Worm (Caenorhabditis elegans) whole organism, early embryonic: ENCODE measurements around the gene srj-57.

Experiments
- B0310.2 ChIP-seq: sonication (generic microtip); optimal IDR thresholded peaks from 2 replicates; lab custom pipeline; 2016; ENCODE audit warnings: mild to moderate bottlenecking, missing genetic modification characterization, missing compliant biosample characterization
- F13C5.2 ChIP-seq: sonication (generic microtip); optimal IDR thresholded peaks from 2 replicates; lab custom pipeline; 2017; ENCODE audit warnings: mild to moderate bottlenecking, missing genetic modification characterization, inconsistent platforms, missing compliant biosample characterization
- aly-1 ChIP-seq: sonication (generic microtip); optimal IDR thresholded peaks from 2 replicates; lab custom pipeline; 2016; ENCODE audit warnings: missing genetic modification characterization, missing compliant biosample characterization
- ama-1 ChIP-seq: fragments of 150-350 bp; optimal IDR thresholded peaks from 2 replicates; lab custom pipeline; 2014
- ceh-13 ChIP-seq: fragments of 200-800 bp; sonication (Bioruptor generic); optimal IDR thresholded peaks from 2 replicates; lab custom pipeline; 2018; ENCODE audit warnings: mild to moderate bottlenecking, missing genetic modification characterization, missing compliant biosample characterization
- ceh-36 ChIP-seq: sonication (generic microtip); optimal IDR thresholded peaks from 2 replicates; lab custom pipeline; 2016; ENCODE audit warnings: missing genetic modification characterization, inconsistent platforms, missing compliant biosample characterization
- ets-7 ChIP-seq: sonication (generic microtip); optimal IDR thresholded peaks from 2 replicates; lab custom pipeline; 2016; ENCODE audit warnings: missing genotype, missing genetic modification characterization, missing compliant biosample characterization
- flt-1 ChIP-seq: fragments of 200-800 bp; sonication (Bioruptor generic); IDR thresholded peaks from 2 replicates; pipeline ENCODE4 v1.3.6; 2022; ENCODE audit warnings: missing genetic modification characterization, missing compliant biosample characterization
- hmbx-1 ChIP-seq: sonication (generic microtip); optimal IDR thresholded peaks from 2 replicates; lab custom pipeline; 2016; ENCODE audit warnings: mild to moderate bottlenecking, missing genetic modification characterization, missing compliant biosample characterization
- hmg-4 ChIP-seq: fragments of 200-800 bp; sonication (Bioruptor generic); optimal IDR thresholded peaks from 2 replicates; lab custom pipeline; 2018; ENCODE audit warnings: mild to moderate bottlenecking, missing genetic modification characterization, missing compliant biosample characterization
- hnd-1 ChIP-seq: sonication (generic microtip); optimal IDR thresholded peaks from 2 replicates; lab custom pipeline; 2016; ENCODE audit warnings: missing genetic modification characterization, missing compliant biosample characterization
- pes-1 ChIP-seq: fragments of 200-800 bp; sonication (Bioruptor generic); IDR thresholded peaks from 2 replicates; pipeline ENCODE4 v1.3.6; 2022; ENCODE audit warnings: missing genetic modification reagents, missing genetic modification characterization, missing compliant biosample characterization
- scrt-1 ChIP-seq: fragments of 200-800 bp; sonication (Bioruptor generic); IDR thresholded peaks from 2 replicates; pipeline ENCODE4 v1.3.6; 2022; ENCODE audit warnings: missing genetic modification characterization, missing compliant biosample characterization
- sea-1 ChIP-seq: fragments of 200-800 bp; sonication (Bioruptor generic); conservative IDR thresholded peaks from 2 replicates; pipeline ENCODE4 v1.3.6; 2022; ENCODE audit warnings: missing genetic modification characterization, missing compliant biosample characterization
- tbx-11 ChIP-seq: fragments of 200-800 bp; sonication (Bioruptor generic); IDR thresholded peaks from 2 replicates; pipeline ENCODE4 v1.3.6; 2022; ENCODE audit warnings: missing genetic modification characterization, missing compliant biosample characterization
- tbx-37 ChIP-seq: fragments of 200-800 bp; sonication (Bioruptor generic); conservative IDR thresholded peaks from 2 replicates; pipeline ENCODE4 v1.3.6; 2022; ENCODE audit warnings: missing genetic modification reagents, missing genetic modification characterization, missing compliant biosample characterization
- tra-4 ChIP-seq: sonication (generic microtip); optimal IDR thresholded peaks from 2 replicates; lab custom pipeline; 2017; ENCODE audit warnings: missing genetic modification characterization, missing compliant biosample characterization

Gene srj-57

DNA sequence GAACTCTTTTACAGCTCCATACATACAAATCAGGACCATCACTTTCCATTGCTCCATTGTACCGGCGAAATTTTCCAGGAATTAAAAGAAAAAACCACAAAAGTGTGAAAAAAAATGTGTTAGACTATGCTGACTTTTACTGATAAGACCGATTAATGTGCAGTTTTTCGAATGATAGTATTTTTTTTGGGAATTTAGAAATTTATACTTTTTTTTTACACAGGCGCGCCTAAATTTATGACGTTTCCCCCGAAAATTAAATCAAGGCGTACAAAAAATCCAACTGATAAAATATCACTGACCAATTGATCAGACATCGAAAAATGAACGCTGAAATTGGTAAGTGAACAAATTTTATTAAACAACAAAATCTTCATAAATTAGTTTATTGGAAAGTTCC, 20.0 kb upstream of the srj-57 start, which contains the start of gene folt-2:
Gene folt-2, minus strand, starts transcription at position 179 of the 400 bp plus-strand sequence.
- TF ChIP-seq aly-1, result no peak
- TF ChIP-seq tbx-11 (GFP tag; lab: Robert Waterston, UW), result 0 out of 2 replicates have a peak, but pooled peaks have one; percentile 16

DNA sequence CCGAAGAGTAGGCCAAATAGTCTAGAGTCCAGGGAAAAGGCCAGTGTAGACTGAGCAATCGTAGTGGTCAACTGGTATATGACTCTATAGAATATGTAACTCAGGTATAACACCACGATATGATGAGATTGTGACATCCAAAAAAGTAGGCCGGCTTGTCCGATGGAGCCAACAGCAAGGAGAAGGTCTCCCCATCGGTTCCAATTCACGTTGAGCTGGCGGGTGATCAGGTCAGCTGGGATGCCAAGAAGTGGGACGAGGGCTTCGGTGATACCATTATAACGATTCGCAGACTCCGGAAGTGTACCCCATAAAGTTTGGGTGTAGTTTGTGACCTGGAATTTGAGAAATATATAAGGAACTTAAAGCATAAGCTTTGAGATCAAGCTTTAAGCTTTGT, 17.6 kb upstream of the srj-57 start:
- TF ChIP-seq ceh-36, result no peak
- no peak for TF ChIP-seq F13C5.2 (tag; lab: Kevin White, UChicago)
- TF ChIP-seq hmg-4 (GFP tag; lab: Kevin White, UChicago), result no peak
- TF ChIP-seq scrt-1 (GFP tag; lab: Robert Waterston, UW), result no peak
- no peak for TF ChIP-seq B0310.2 (tag; lab: Kevin White, UChicago)
- TF ChIP-seq pes-1 (GFP tag; lab: Robert Waterston, UW), result no peak
- TF ChIP-seq ceh-13 (GFP tag; lab: Kevin White, UChicago), result no peak
- no peak for TF ChIP-seq tbx-37 (GFP tag; lab: Robert Waterston, UW)
- no peak for TF ChIP-seq sea-1 (GFP tag; lab: Robert Waterston, UW)
- TF ChIP-seq ets-7 (tag; lab: Kevin White, UChicago), result no peak
- TF ChIP-seq ama-1 (lab: Kevin White, UChicago), result no peak
- no peak for TF ChIP-seq tra-4 (tag; lab: Kevin White, UChicago)
- no peak for TF ChIP-seq aly-1
- no peak for TF ChIP-seq tbx-11 (GFP tag; lab: Robert Waterston, UW)
- TF ChIP-seq hmbx-1, result no peak
- no peak for TF ChIP-seq hnd-1
- no peak for TF ChIP-seq flt-1 (GFP tag; lab: Robert Waterston, UW)

DNA sequence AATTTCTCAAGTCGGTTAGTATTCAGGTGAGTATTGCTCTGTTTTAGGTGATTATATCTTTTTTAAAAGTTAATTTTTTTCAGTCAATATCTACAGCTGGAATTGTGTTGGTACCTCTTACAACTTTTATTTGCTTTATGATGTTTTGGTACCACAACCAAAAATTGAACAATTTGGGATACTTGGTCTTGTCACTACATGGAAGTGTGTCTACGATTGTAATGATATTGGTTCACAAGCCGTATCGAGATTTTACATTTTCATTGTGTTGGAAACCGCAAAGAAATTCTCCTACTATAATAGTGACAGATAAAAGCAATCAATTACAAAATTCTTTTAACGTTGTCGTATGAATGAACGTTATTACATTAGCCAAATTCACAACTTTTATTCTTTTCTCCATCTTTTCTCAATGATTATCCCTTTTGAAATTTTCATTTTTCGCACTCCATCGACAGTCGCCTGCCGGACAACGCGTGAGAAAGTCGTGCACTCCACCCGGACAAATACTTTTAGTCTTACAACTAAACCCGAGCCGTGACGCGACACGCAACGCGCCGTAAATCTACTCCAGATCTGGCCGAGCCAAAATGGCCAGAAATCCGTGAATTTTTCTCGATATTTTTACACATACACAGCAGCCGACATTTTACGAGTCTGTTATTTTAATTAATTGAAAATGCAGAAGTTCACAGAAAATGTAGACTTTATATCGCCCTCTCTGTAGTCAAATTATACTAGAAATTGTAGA, 16.6 kb upstream of the srj-57 start:
- TF ChIP-seq flt-1 (GFP tag; lab: Robert Waterston, UW) (no peak), hmbx-1 (no peak), ets-7 (tag; lab: Kevin White, UChicago) (no peak), B0310.2 (tag; lab: Kevin White, UChicago) (no peak), ceh-13 (GFP tag; lab: Kevin White, UChicago) (no peak), tbx-11 (GFP tag; lab: Robert Waterston, UW) (no peak), hmg-4 (GFP tag; lab: Kevin White, UChicago) (no peak), tbx-37 (GFP tag; lab: Robert Waterston, UW) (no peak)

DNA sequence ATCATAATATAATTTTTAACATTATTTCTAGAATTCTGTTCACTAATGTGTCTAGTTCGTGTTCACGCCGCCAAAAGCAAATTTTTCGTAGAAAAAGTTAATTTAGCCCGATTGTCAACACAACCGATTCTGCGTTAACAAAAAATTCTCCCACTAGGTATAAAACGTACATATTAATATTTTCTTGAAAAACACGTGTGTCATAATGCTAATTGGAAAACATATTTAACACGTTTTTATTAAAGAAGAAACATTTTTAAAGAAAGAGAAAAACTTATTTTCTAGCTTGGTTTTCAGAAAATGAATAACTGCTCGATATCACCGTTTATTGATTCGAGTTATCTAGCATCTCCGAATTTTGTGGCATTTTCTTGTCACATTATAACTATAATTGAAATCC, 14.8 kb upstream of the srj-57 start, which contains the start of gene srh-243:
Gene srh-243, plus strand, starts transcription at position 301 of the 400 bp plus-strand sequence.
- TF ChIP-seq ceh-36 (no peak), ama-1 (lab: Kevin White, UChicago) (no peak)

DNA sequence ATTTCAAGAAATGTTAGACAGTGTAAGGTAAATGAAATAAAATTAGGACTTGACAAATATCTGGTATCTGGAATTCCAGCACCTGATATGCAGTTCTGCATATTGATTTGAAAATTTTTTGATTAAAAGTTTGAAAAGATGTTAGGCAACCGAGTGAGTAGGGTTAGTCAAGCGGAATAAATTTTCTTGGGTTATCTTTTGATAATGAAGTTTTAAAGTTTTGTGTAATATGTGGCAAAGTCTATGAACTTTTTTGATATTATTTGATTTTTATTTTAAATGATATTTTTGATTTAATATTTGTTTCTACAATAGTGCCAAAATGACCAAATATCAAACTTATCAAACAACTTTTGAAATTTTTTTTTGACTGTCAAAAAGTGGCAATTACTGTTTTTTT, 14.1 kb upstream of the srj-57 start, which contains the start of gene srh-241:
Gene srh-241, minus strand, starts transcription at position 101 of the 400 bp plus-strand sequence.
- TF ChIP-seq tra-4 (tag; lab: Kevin White, UChicago) (no peak), F13C5.2 (tag; lab: Kevin White, UChicago) (no peak), tbx-11 (GFP tag; lab: Robert Waterston, UW) (no peak), tbx-37 (GFP tag; lab: Robert Waterston, UW) (no peak), aly-1 (no peak), pes-1 (GFP tag; lab: Robert Waterston, UW) (no peak), sea-1 (GFP tag; lab: Robert Waterston, UW) (no peak), ceh-36 (no peak), flt-1 (GFP tag; lab: Robert Waterston, UW) (no peak), ama-1 (lab: Kevin White, UChicago) (no peak), B0310.2 (tag; lab: Kevin White, UChicago) (no peak)

DNA sequence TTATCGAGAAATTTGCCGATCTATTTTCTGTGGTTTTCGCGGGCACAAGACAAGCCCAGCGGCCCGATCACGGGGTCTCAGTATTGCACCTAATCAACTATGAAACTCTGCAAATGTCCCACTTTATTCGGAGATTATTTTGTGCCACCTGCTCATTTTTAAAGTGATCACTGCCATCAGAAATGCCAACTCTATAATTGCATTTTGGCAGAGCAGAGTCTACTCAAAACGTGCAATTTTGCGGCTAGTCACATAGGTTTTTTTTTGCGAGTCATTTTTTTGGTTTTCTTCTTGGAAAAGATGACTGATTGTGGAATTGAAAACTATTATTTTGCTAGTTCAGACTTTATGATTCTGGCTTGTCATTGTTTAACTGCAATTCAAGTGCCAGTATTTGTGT, 9.5 kb upstream of the srj-57 start, which contains the start of gene srh-240:
Gene srh-240, plus strand, starts transcription at position 301 of the 400 bp plus-strand sequence.
- TF ChIP-seq tbx-37 (GFP tag; lab: Robert Waterston, UW), result no peak
- no peak for TF ChIP-seq hmg-4 (GFP tag; lab: Kevin White, UChicago)
- no peak for TF ChIP-seq tbx-11 (GFP tag; lab: Robert Waterston, UW)
- TF ChIP-seq ama-1 (lab: Kevin White, UChicago), result no peak
- TF ChIP-seq flt-1 (GFP tag; lab: Robert Waterston, UW), result no peak
- no peak for TF ChIP-seq aly-1
- TF ChIP-seq sea-1 (GFP tag; lab: Robert Waterston, UW), result no peak
- TF ChIP-seq ceh-13 (GFP tag; lab: Kevin White, UChicago), result no peak
- no peak for TF ChIP-seq hnd-1
- no peak for TF ChIP-seq tra-4 (tag; lab: Kevin White, UChicago)

DNA sequence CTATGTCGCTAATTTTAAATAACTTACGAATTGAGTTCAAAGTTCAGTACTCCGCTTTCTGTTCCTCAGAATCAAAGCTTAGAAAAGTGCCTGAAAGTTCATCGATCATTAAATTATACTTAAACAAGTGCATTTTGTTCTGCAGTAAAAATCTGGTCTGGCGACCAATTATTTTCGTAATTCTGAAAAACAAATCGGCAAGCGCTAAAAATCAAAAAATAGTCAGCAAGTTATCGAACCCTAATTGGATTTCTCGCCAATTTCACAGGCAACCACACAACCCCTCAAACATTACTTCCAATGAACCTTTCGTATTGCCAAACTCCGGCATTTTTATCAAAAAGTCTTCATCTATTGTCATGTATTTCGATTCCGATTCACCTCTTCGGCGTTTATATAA, 7.7 kb upstream of the srj-57 start, which contains the start of gene srh-272:
Gene srh-272, plus strand, starts transcription at position 301 of the 400 bp plus-strand sequence.
- TF ChIP-seq ceh-36 (no peak), hnd-1 (no peak), scrt-1 (GFP tag; lab: Robert Waterston, UW) (no peak), B0310.2 (tag; lab: Kevin White, UChicago) (no peak), flt-1 (GFP tag; lab: Robert Waterston, UW) (no peak)

DNA sequence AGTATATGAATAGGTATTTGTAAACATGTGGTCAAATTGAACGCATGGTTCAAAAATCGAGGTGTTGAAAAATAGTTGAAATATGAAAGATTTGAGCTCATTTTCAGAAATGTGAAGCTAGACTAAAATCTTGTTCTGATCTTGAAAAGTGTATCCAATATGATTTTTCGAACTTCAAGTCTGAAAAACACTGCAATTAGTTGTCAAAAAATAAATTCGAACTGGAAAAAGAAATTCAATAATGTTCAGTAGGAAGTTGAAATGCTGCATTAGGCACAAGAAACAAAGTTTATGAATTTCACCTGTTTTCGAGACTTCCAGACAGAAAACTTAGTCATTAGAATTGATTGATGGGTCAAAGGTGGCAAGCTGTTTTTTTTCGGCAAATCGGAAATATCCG, 6.1 kb upstream of the srj-57 start, which contains the start of gene srh-270:
Gene srh-270, minus strand, starts transcription at position 101 of the 400 bp plus-strand sequence.
- no peak for TF ChIP-seq hmg-4 (GFP tag; lab: Kevin White, UChicago)
